Worm (Caenorhabditis elegans) whole organism, L2 larva: Measurements from ENCODE around the gene ttr-7.

Source experiments
- R02D3.7 ChIP-seq: fragments of 150-350 bp; optimal IDR thresholded peaks from 2 replicates; lab custom pipeline; 2014; ENCODE audit warnings: missing biosample characterization, missing genetic modification characterization
- ama-1 ChIP-seq: fragments of 150-350 bp; optimal IDR thresholded peaks from 2 replicates; lab custom pipeline; 2018; ENCODE audit warnings: inconsistent platforms
- blmp-1 ChIP-seq: sonication (generic microtip); optimal IDR thresholded peaks from 2 replicates; lab custom pipeline; 2017; ENCODE audit warnings: missing genetic modification characterization, mild to moderate bottlenecking, missing compliant biosample characterization, antibody characterized with exemption, moderate library complexity; ENCODE audit not compliant: insufficient read depth
- egl-27 ChIP-seq: sonication (generic microtip); optimal IDR thresholded peaks from 3 replicates; lab custom pipeline; 2017; ENCODE audit warnings: missing biosample characterization, missing genetic modification reagents, missing genetic modification characterization
- lin-11 ChIP-seq: fragments of 150-350 bp; sonication (generic microtip); optimal IDR thresholded peaks from 2 replicates; lab custom pipeline; 2014; ENCODE audit warnings: missing biosample characterization, missing genetic modification characterization, inconsistent platforms, mixed read lengths
- nhr-11 ChIP-seq: fragments of 150-350 bp; optimal IDR thresholded peaks from 2 replicates; lab custom pipeline; 2014; ENCODE audit warnings: missing biosample characterization, missing genetic modification characterization
- nhr-25 ChIP-seq: fragments of 150-350 bp; sonication (generic microtip); optimal IDR thresholded peaks from 3 replicates; lab custom pipeline; 2014; ENCODE audit warnings: missing biosample characterization, missing genetic modification characterization
- skn-1 ChIP-seq: sonication (generic microtip); optimal IDR thresholded peaks from 2 replicates; lab custom pipeline; 2017; ENCODE audit warnings: missing biosample characterization, missing genetic modification characterization
- unc-62 ChIP-seq: fragments of 150-350 bp; optimal IDR thresholded peaks from 2 replicates; lab custom pipeline; 2014; ENCODE audit warnings: missing biosample characterization, missing genetic modification reagents, missing genetic modification characterization

DNA sequence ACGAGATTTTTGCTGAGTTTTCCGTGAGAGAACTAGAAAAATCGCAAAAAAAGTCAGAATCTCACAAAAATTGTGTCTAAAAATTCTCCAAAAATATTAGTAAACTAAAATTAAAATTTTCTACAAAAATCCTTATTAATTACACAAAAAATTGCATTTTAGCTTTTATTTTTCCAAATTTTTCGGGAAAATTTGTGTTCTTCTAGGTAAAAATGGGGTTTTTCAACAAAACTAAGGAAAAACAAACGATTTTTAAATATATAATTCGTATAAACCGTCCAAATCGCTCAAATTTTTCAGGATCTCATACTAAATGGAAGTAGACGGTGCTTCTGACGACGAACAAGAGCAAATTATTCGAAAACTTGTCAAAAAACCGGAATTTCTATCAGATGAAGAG is 36.0 kb downstream of the ttr-7 start, which contains the start of gene W06E11.1:
- TF ChIP-seq unc-62 (GFP tag; lab: Kevin White, UChicago) (no peak), nhr-25 (no peak), blmp-1 (tag; lab: Kevin White, UChicago) (no peak), ama-1 (lab: Kevin White, UChicago) (no peak), nhr-11 (tag; lab: Kevin White, UChicago) (no peak), egl-27 (tag; lab: Kevin White, UChicago) (no peak), R02D3.7 (tag; lab: Kevin White, UChicago) (no peak), lin-11 (tag; lab: Kevin White, UChicago) (no peak), skn-1 (tag; lab: Kevin White, UChicago) (no peak)
